Fruit fly (Drosophila melanogaster) whole organism, prepupa: ENCODE measurements around the gene CG4004.
A peak's percentile ranks its signal among the peaks of the same experiment; 100 is the strongest.

Experiments used
- Blimp-1 ChIP-seq: fragments of 200-800 bp; sonication (Bioruptor generic); optimal IDR thresholded peaks from 3 replicates; lab custom pipeline; 2017; ENCODE audit warnings: missing biosample characterization, missing genetic modification characterization, mild to moderate bottlenecking, moderate library complexity, missing genetic modification reagents
- CG10631 ChIP-seq: fragments of 200-800 bp; sonication (Bioruptor generic); optimal IDR thresholded peaks from 2 replicates; lab custom pipeline; 2016; ENCODE audit warnings: missing biosample characterization, missing genetic modification characterization
- CG10669 ChIP-seq: fragments of 200-800 bp; sonication (Bioruptor generic); optimal IDR thresholded peaks from 3 replicates; lab custom pipeline; 2018; ENCODE audit warnings: missing biosample characterization, mild to moderate bottlenecking, missing genetic modification characterization, moderate library complexity
- CG11294 ChIP-seq: fragments of 200-800 bp; sonication (Bioruptor generic); IDR thresholded peaks from 2 replicates; pipeline ENCODE4 v1.3.6; 2022; ENCODE audit warnings: missing biosample characterization, missing genetic modification characterization
- CG11762 ChIP-seq: fragments of 200-800 bp; sonication (Bioruptor generic); optimal IDR thresholded peaks from 3 replicates; lab custom pipeline; 2016; ENCODE audit warnings: missing biosample characterization, missing genetic modification characterization; ENCODE audit not compliant: insufficient read depth
- CG15336 ChIP-seq: fragments of 200-800 bp; sonication (Bioruptor generic); IDR thresholded peaks from 2 replicates; pipeline ENCODE4 v1.3.6; 2022; ENCODE audit warnings: missing biosample characterization, missing genetic modification characterization
- CG1621 ChIP-seq: fragments of 200-800 bp; sonication (Bioruptor generic); optimal IDR thresholded peaks from 3 replicates; lab custom pipeline; 2018; ENCODE audit warnings: missing biosample characterization, mild to moderate bottlenecking, missing genetic modification characterization
- CG16779 ChIP-seq: fragments of 200-800 bp; sonication (Bioruptor generic); optimal IDR thresholded peaks from 3 replicates; lab custom pipeline; 2017; ENCODE audit warnings: missing biosample characterization, mild to moderate bottlenecking, missing genetic modification characterization
- CG3032 ChIP-seq: fragments of 200-800 bp; optimal IDR thresholded peaks from 2 replicates; lab custom pipeline; 2019; ENCODE audit warnings: missing biosample characterization, mild to moderate bottlenecking, missing genetic modification characterization, moderate library complexity
- CG31627 ChIP-seq: fragments of 200-800 bp; sonication (Bioruptor generic); optimal IDR thresholded peaks from 3 replicates; lab custom pipeline; 2016; ENCODE audit warnings: missing biosample characterization, missing genetic modification characterization
- CG34406 ChIP-seq: fragments of 200-800 bp; sonication (Bioruptor generic); optimal IDR thresholded peaks from 3 replicates; lab custom pipeline; 2016; ENCODE audit warnings: missing biosample characterization, missing genetic modification characterization
- CG4318 ChIP-seq: fragments of 200-800 bp; sonication (Bioruptor generic); optimal IDR thresholded peaks from 3 replicates; lab custom pipeline; 2017; ENCODE audit warnings: missing biosample characterization, mild to moderate bottlenecking, missing genetic modification characterization
- CG6163 ChIP-seq: fragments of 200-800 bp; sonication (Bioruptor generic); IDR thresholded peaks from 3 replicates; pipeline ENCODE4 v1.3.6; 2022; ENCODE audit warnings: missing biosample characterization, missing genetic modification characterization
- CG6276 ChIP-seq: fragments of 200-800 bp; sonication (Bioruptor generic); optimal IDR thresholded peaks from 2 replicates; lab custom pipeline; 2017; ENCODE audit warnings: missing biosample characterization, mild to moderate bottlenecking, missing genetic modification characterization
- CG6792 ChIP-seq: fragments of 200-800 bp; sonication (Bioruptor generic); optimal IDR thresholded peaks from 3 replicates; lab custom pipeline; 2016; ENCODE audit warnings: missing biosample characterization, missing genetic modification characterization
- CG6808 ChIP-seq: fragments of 200-800 bp; sonication (Bioruptor generic); optimal IDR thresholded peaks from 3 replicates; lab custom pipeline; 2017; ENCODE audit warnings: missing biosample characterization, missing genetic modification characterization, mild to moderate bottlenecking, moderate library complexity, missing genetic modification reagents
- CG6854 ChIP-seq: fragments of 200-800 bp; sonication (Bioruptor generic); optimal IDR thresholded peaks from 2 replicates; lab custom pipeline; 2017; ENCODE audit warnings: missing biosample characterization, mild to moderate bottlenecking, missing genetic modification characterization
- CG7368 ChIP-seq: fragments of 200-800 bp; sonication (Bioruptor generic); optimal IDR thresholded peaks from 3 replicates; lab custom pipeline; 2016; ENCODE audit warnings: missing biosample characterization, missing genetic modification characterization
- CG8119 ChIP-seq: fragments of 200-800 bp; sonication (Bioruptor generic); IDR thresholded peaks from 3 replicates; pipeline ENCODE4 v1.3.6; 2022; ENCODE audit warnings: missing biosample characterization, missing genetic modification characterization
- CG8319 ChIP-seq: fragments of 200-800 bp; sonication (Bioruptor generic); optimal IDR thresholded peaks from 3 replicates; lab custom pipeline; 2016; ENCODE audit warnings: missing biosample characterization, missing genetic modification characterization
- CG9139 ChIP-seq: fragments of 200-800 bp; sonication (Bioruptor generic); optimal IDR thresholded peaks from 3 replicates; lab custom pipeline; 2017; ENCODE audit warnings: missing biosample characterization, mild to moderate bottlenecking, missing genetic modification characterization
- Eip75B ChIP-seq: fragments of 200-800 bp; sonication (Bioruptor generic); optimal IDR thresholded peaks from 3 replicates; lab custom pipeline; 2016; ENCODE audit warnings: missing biosample characterization, missing genetic modification characterization
- Eip93F ChIP-seq: fragments of 200-800 bp; sonication (Bioruptor generic); optimal IDR thresholded peaks from 2 replicates; lab custom pipeline; 2016; ENCODE audit warnings: missing biosample characterization, mild to moderate bottlenecking, missing genetic modification characterization
- Ets21C ChIP-seq: fragments of 200-800 bp; sonication (Bioruptor generic); optimal IDR thresholded peaks from 3 replicates; lab custom pipeline; 2016; ENCODE audit warnings: missing biosample characterization, missing genetic modification characterization
- Ets96B ChIP-seq: fragments of 200-800 bp; optimal IDR thresholded peaks from 2 replicates; lab custom pipeline; 2019; ENCODE audit warnings: missing biosample characterization, mild to moderate bottlenecking, missing genetic modification characterization, moderate library complexity
- Gug ChIP-seq: fragments of 200-800 bp; sonication (Bioruptor generic); IDR thresholded peaks from 2 replicates; pipeline ENCODE4 v1.3.6; 2022; ENCODE audit warnings: missing biosample characterization, missing genetic modification characterization
- Hr38 ChIP-seq: sonication (Bioruptor generic); optimal IDR thresholded peaks from 2 replicates; lab custom pipeline; 2016; ENCODE audit warnings: missing biosample characterization, missing genetic modification characterization
- Hr39 ChIP-seq: fragments of 200-800 bp; sonication (Bioruptor generic); optimal IDR thresholded peaks from 2 replicates; lab custom pipeline; 2016; ENCODE audit warnings: missing biosample characterization, missing genetic modification characterization
- Hr4 ChIP-seq: fragments of 200-800 bp; sonication (Bioruptor generic); optimal IDR thresholded peaks from 3 replicates; lab custom pipeline; 2016; ENCODE audit warnings: missing biosample characterization, missing genetic modification characterization
- Lpt ChIP-seq: fragments of 200-800 bp; sonication (Bioruptor generic); optimal IDR thresholded peaks from 3 replicates; lab custom pipeline; 2016; ENCODE audit warnings: missing biosample characterization, missing genetic modification characterization
- Met ChIP-seq: fragments of 200-800 bp; sonication (Bioruptor generic); optimal IDR thresholded peaks from 3 replicates; lab custom pipeline; 2016; ENCODE audit warnings: missing biosample characterization, missing genetic modification characterization
- OdsH ChIP-seq: fragments of 200-800 bp; sonication (Bioruptor generic); optimal IDR thresholded peaks from 3 replicates; lab custom pipeline; 2016; ENCODE audit warnings: missing biosample characterization, missing genetic modification characterization
- Smox ChIP-seq: fragments of 200-800 bp; sonication (Bioruptor generic); optimal IDR thresholded peaks from 3 replicates; lab custom pipeline; 2016; ENCODE audit warnings: missing biosample characterization, missing genetic modification characterization
- Sox102F ChIP-seq: fragments of 200-800 bp; sonication (Bioruptor generic); optimal IDR thresholded peaks from 2 replicates; lab custom pipeline; 2016; ENCODE audit warnings: missing biosample characterization, mild to moderate bottlenecking, missing genetic modification characterization
- Sox14 ChIP-seq: fragments of 200-800 bp; sonication (Bioruptor generic); optimal IDR thresholded peaks from 3 replicates; lab custom pipeline; 2016; ENCODE audit warnings: missing biosample characterization, missing genetic modification characterization
- Sox15 ChIP-seq: fragments of 200-800 bp; sonication (Bioruptor generic); optimal IDR thresholded peaks from 3 replicates; lab custom pipeline; 2016; ENCODE audit warnings: missing biosample characterization, missing genetic modification characterization
- achi ChIP-seq: fragments of 200-800 bp; sonication (Bioruptor generic); optimal IDR thresholded peaks from 3 replicates; lab custom pipeline; 2016; ENCODE audit warnings: missing biosample characterization, missing genetic modification characterization
- cyc ChIP-seq: fragments of 200-800 bp; sonication (Bioruptor generic); optimal IDR thresholded peaks from 3 replicates; lab custom pipeline; 2016; ENCODE audit warnings: missing biosample characterization, missing genetic modification characterization
- dac ChIP-seq: fragments of 200-800 bp; sonication (Bioruptor generic); optimal IDR thresholded peaks from 2 replicates; lab custom pipeline; 2017; ENCODE audit warnings: missing biosample characterization, mild to moderate bottlenecking, missing genetic modification characterization
- dsx ChIP-seq: fragments of 200-800 bp; optimal IDR thresholded peaks from 3 replicates; lab custom pipeline; 2019; ENCODE audit warnings: missing biosample characterization, mild to moderate bottlenecking, missing genetic modification characterization, moderate library complexity; ENCODE audit not compliant: poor library complexity, severe bottlenecking
- eg ChIP-seq: fragments of 200-800 bp; sonication (Bioruptor generic); IDR thresholded peaks from 3 replicates; pipeline ENCODE4 v1.3.6; 2022; ENCODE audit warnings: missing biosample characterization, missing genetic modification characterization
- esn ChIP-seq: fragments of 200-800 bp; sonication (Bioruptor generic); optimal IDR thresholded peaks from 2 replicates; lab custom pipeline; 2016; ENCODE audit warnings: missing biosample characterization, mild to moderate bottlenecking, missing genetic modification characterization, moderate library complexity
- fd59A ChIP-seq: fragments of 200-800 bp; sonication (Bioruptor generic); optimal IDR thresholded peaks from 2 replicates; lab custom pipeline; 2017; ENCODE audit warnings: missing biosample characterization, mild to moderate bottlenecking, missing genetic modification characterization, missing genetic modification reagents
- fkh ChIP-seq: fragments of 200-800 bp; sonication (Bioruptor generic); optimal IDR thresholded peaks from 3 replicates; lab custom pipeline; 2017; ENCODE audit warnings: missing biosample characterization, mild to moderate bottlenecking, missing genetic modification characterization, moderate library complexity
- lz ChIP-seq: fragments of 200-800 bp; sonication (Bioruptor generic); optimal IDR thresholded peaks from 3 replicates; lab custom pipeline; 2016; ENCODE audit warnings: missing biosample characterization, missing genetic modification characterization
- net ChIP-seq: fragments of 200-800 bp; sonication (Bioruptor generic); optimal IDR thresholded peaks from 3 replicates; lab custom pipeline; 2016; ENCODE audit warnings: missing biosample characterization, missing genetic modification characterization
- pdm3 ChIP-seq: fragments of 200-800 bp; sonication (Bioruptor generic); optimal IDR thresholded peaks from 3 replicates; lab custom pipeline; 2016; ENCODE audit warnings: missing biosample characterization, missing genetic modification characterization
- salr ChIP-seq, 2 experiments: fragments of 200-800 bp; sonication (Bioruptor generic); optimal IDR thresholded peaks; 3 replicates each; lab custom pipeline; 2016 to 2018; ENCODE audit warnings: missing biosample characterization in 2 of 2, missing genetic modification characterization in 2 of 2, mild to moderate bottlenecking in 1 of 2
- ss ChIP-seq, 2 experiments: fragments of 200-800 bp; sonication (Bioruptor generic); optimal IDR thresholded peaks; 2 replicates in 1 of 2; 3 replicates in 1 of 2; lab custom pipeline; 2017 to 2018; ENCODE audit warnings: mild to moderate bottlenecking in 2 of 2, missing biosample characterization in 2 of 2, missing genetic modification characterization in 2 of 2, moderate library complexity in 1 of 2
- svp ChIP-seq: fragments of 200-800 bp; sonication (Bioruptor generic); peaks from one replicate; lab custom pipeline; 2016; ENCODE audit warnings: missing biosample characterization, missing genetic modification characterization
- topi ChIP-seq: fragments of 200-800 bp; sonication (Bioruptor generic); optimal IDR thresholded peaks from 3 replicates; lab custom pipeline; 2016; ENCODE audit warnings: missing biosample characterization, missing genetic modification characterization
- vri ChIP-seq: fragments of 200-800 bp; sonication (Bioruptor generic); optimal IDR thresholded peaks from 3 replicates; lab custom pipeline; 2016; ENCODE audit warnings: missing biosample characterization, mild to moderate bottlenecking, missing genetic modification characterization

CG4004 gene

DNA sequence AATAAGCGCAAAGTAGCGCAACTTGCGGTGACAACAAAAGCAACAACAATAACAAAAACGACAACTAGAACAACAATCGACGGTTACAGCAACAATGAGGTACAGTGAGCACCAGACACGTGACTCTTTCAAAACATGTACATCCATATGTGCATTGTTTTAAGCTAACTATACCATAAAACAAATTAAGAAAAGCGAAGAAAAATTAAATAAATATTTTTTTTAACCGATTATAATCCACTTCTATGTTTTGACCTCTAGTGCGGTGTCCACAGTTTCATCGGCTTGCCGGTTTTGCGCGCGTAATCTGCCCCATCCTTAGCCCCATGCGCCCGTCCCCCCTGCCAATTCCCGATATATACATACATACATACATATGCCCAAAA, 10.3 kb downstream of the CG4004 start:
- peak; percentile 96 for TF ChIP-seq Met
- TF ChIP-seq Gug (GFP tag; lab: Robert Waterston, UW), result peak; percentile 99
- TF ChIP-seq Ets96B, result peak; percentile 98
- TF ChIP-seq Hr39 (GFP tag; lab: Kevin White, UChicago), result peak; percentile 97
- TF ChIP-seq CG9139 (GFP tag; lab: Kevin White, UChicago), result peak; percentile 94
- peak; percentile 98 for TF ChIP-seq Sox15 (GFP tag; lab: Kevin White, UChicago)
- TF ChIP-seq svp (GFP tag; lab: Kevin White, UChicago), result peak; percentile 93
- peak; percentile 78 for TF ChIP-seq vri (GFP tag; lab: Kevin White, UChicago)
- peak; percentile 94 to 96 for TF ChIP-seq salr (GFP tag; optimal IDR thresholded peaks at IDR 0.05; lab: Kevin White, UChicago)
- TF ChIP-seq CG31627, result peak; percentile 97
- peak; percentile 98 for TF ChIP-seq fd59A
- peak; percentile 98 for TF ChIP-seq achi (GFP tag; lab: Kevin White, UChicago)
- peak; percentile 96 for TF ChIP-seq net (GFP tag; lab: Kevin White, UChicago)
- peak; percentile 41 for TF ChIP-seq CG6854 (GFP tag; lab: Kevin White, UChicago)
- TF ChIP-seq CG6808 (GFP tag; lab: Kevin White, UChicago), result peak; percentile 97
- TF ChIP-seq CG1621 (tag; lab: Kevin White, UChicago), result peak; percentile 97
- TF ChIP-seq topi (GFP tag; lab: Kevin White, UChicago), result peak; percentile 98
- peak; percentile 99 for TF ChIP-seq CG15336 (GFP tag; lab: Robert Waterston, UW)
- peak; percentile 96 for TF ChIP-seq Sox14 (GFP tag; lab: Kevin White, UChicago)
- TF ChIP-seq CG3032 (tag; lab: Kevin White, UChicago), result peak; percentile 98
- peak; percentile 95 to 97 for TF ChIP-seq ss (GFP tag; optimal IDR thresholded peaks at IDR 0.05; lab: Kevin White, UChicago)
- peak; percentile 98 for TF ChIP-seq CG6792 (GFP tag; lab: Kevin White, UChicago)
- peak; percentile 97 for TF ChIP-seq esn (GFP tag; lab: Kevin White, UChicago)
- peak; percentile 92 for TF ChIP-seq CG16779 (tag; lab: Kevin White, UChicago)
- TF ChIP-seq OdsH (GFP tag; lab: Kevin White, UChicago), result peak; percentile 99
- TF ChIP-seq CG7368 (GFP tag; lab: Kevin White, UChicago), result peak; percentile 97
- peak; percentile 81 for TF ChIP-seq Blimp-1 (GFP tag; lab: Kevin White, UChicago)
- peak; percentile 95 for TF ChIP-seq CG6276 (GFP tag; lab: Kevin White, UChicago)
- peak; percentile 98 for TF ChIP-seq pdm3 (GFP tag; lab: Kevin White, UChicago)
- peak; percentile 94 for TF ChIP-seq Ets21C (GFP tag; lab: Kevin White, UChicago)
- TF ChIP-seq Hr38 (GFP tag; lab: Kevin White, UChicago), result peak; percentile 38
- peak; percentile 98 for TF ChIP-seq Eip75B (GFP tag; lab: Kevin White, UChicago)
- TF ChIP-seq Eip93F, result peak; percentile 94
- TF ChIP-seq cyc (GFP tag; lab: Kevin White, UChicago), result peak; percentile 98
- peak; percentile 98 for TF ChIP-seq CG8319 (GFP tag; lab: Kevin White, UChicago)
- peak; percentile 99 for TF ChIP-seq CG6163 (GFP tag; lab: Robert Waterston, UW)
- TF ChIP-seq dsx (GFP tag; lab: Kevin White, UChicago), result peak; percentile 96
- TF ChIP-seq CG10631 (GFP tag; lab: Kevin White, UChicago), result peak; percentile 99
- no peak for TF ChIP-seq fkh (GFP tag; lab: Kevin White, UChicago)
- TF ChIP-seq eg (GFP tag; lab: Robert Waterston, UW), result peak; percentile 99
- peak; percentile 99 for TF ChIP-seq CG8119 (GFP tag; lab: Robert Waterston, UW)
- peak; percentile 94 for TF ChIP-seq Lpt (GFP tag; lab: Kevin White, UChicago)
- TF ChIP-seq Smox (GFP tag; lab: Kevin White, UChicago), result peak; percentile 96
- peak; percentile 97 for TF ChIP-seq Hr4 (GFP tag; lab: Kevin White, UChicago)
- peak; percentile 99 for TF ChIP-seq CG11294 (GFP tag; lab: Robert Waterston, UW)
- peak; percentile 98 for TF ChIP-seq CG10669 (GFP tag; lab: Kevin White, UChicago)
- TF ChIP-seq CG4318, result peak; percentile 96
- TF ChIP-seq dac (GFP tag; lab: Kevin White, UChicago), result peak; percentile 95
- TF ChIP-seq Sox102F (GFP tag; lab: Kevin White, UChicago), result peak; percentile 94
- TF ChIP-seq CG34406, result peak; percentile 98
- peak; percentile 98 for TF ChIP-seq lz (GFP tag; lab: Kevin White, UChicago)
- TF ChIP-seq CG11762 (GFP tag; lab: Kevin White, UChicago), result peak; percentile 99
